Worm (Caenorhabditis elegans) whole organism, L3 larva: Measurements from ENCODE around the gene glod-4.
A peak's percentile ranks its signal among the peaks of the same experiment; 100 is the strongest.

Experiments used
- R02D3.7 ChIP-seq: fragments of 150-350 bp; optimal IDR thresholded peaks from 2 replicates; lab custom pipeline; 2014; ENCODE audit warnings: missing biosample characterization, missing genetic modification characterization
- ZK546.5 ChIP-seq: sonication (generic microtip); optimal IDR thresholded peaks from 2 replicates; lab custom pipeline; 2017; ENCODE audit warnings: missing biosample characterization, missing genetic modification characterization
- aly-2 ChIP-seq: fragments of 150-350 bp; optimal IDR thresholded peaks from 2 replicates; lab custom pipeline; 2014; ENCODE audit warnings: missing biosample characterization, missing genetic modification characterization
- ama-1 ChIP-seq: fragments of 150-350 bp; optimal IDR thresholded peaks from 2 replicates; lab custom pipeline; 2018
- ceh-16 ChIP-seq: sonication (generic microtip); optimal IDR thresholded peaks from 2 replicates; lab custom pipeline; 2017; ENCODE audit warnings: missing biosample characterization, missing genetic modification characterization
- ceh-28 ChIP-seq: fragments of 150-350 bp; optimal IDR thresholded peaks from 2 replicates; lab custom pipeline; 2014; ENCODE audit warnings: missing biosample characterization, missing genetic modification reagents, missing genetic modification characterization
- ceh-82 ChIP-seq: fragments of 150-350 bp; optimal IDR thresholded peaks from 2 replicates; lab custom pipeline; 2014; ENCODE audit warnings: missing biosample characterization, missing genetic modification characterization
- ceh-9 ChIP-seq: sonication (generic microtip); optimal IDR thresholded peaks from 2 replicates; lab custom pipeline; 2018; ENCODE audit warnings: missing biosample characterization, missing genetic modification characterization
- daf-12 ChIP-seq: fragments of 150-350 bp; optimal IDR thresholded peaks from 2 replicates; lab custom pipeline; 2014; ENCODE audit warnings: missing biosample characterization, missing genetic modification reagents, missing genetic modification characterization
- egl-5 ChIP-seq: fragments of 150-350 bp; optimal IDR thresholded peaks from 2 replicates; lab custom pipeline; 2017; ENCODE audit warnings: missing biosample characterization, missing genetic modification reagents, missing genetic modification characterization, inconsistent platforms
- elt-1 ChIP-seq: fragments of 150-350 bp; optimal IDR thresholded peaks from 2 replicates; lab custom pipeline; 2014; ENCODE audit warnings: missing biosample characterization, missing genetic modification characterization
- elt-2 ChIP-seq: sonication (generic microtip); optimal IDR thresholded peaks from 2 replicates; lab custom pipeline; 2016; ENCODE audit warnings: missing genetic modification reagents, mild to moderate bottlenecking, missing genetic modification characterization, missing compliant biosample characterization
- elt-3 ChIP-seq, 3 experiments: fragments of 150-350 bp in 1 of 3; sonication (generic microtip) in 2 of 3; optimal IDR thresholded peaks; 2 replicates in 2 of 3; 4 replicates in 1 of 3; lab custom pipeline; 2014 to 2017; ENCODE audit warnings: missing biosample characterization in 3 of 3, missing genetic modification characterization in 3 of 3
- fkh-10 ChIP-seq: sonication (generic microtip); optimal IDR thresholded peaks from 2 replicates; lab custom pipeline; 2017; ENCODE audit warnings: missing biosample characterization, missing genetic modification reagents, missing genetic modification characterization
- fkh-2 ChIP-seq: fragments of 150-350 bp; optimal IDR thresholded peaks from 2 replicates; lab custom pipeline; 2014; ENCODE audit warnings: missing biosample characterization, missing genetic modification reagents, missing genetic modification characterization
- fos-1 ChIP-seq: fragments of 150-350 bp; optimal IDR thresholded peaks from 2 replicates; lab custom pipeline; 2014; ENCODE audit warnings: missing biosample characterization, missing genetic modification characterization
- hmg-11 ChIP-seq: sonication (generic microtip); optimal IDR thresholded peaks from 2 replicates; lab custom pipeline; 2016; ENCODE audit warnings: missing genetic modification characterization, missing compliant biosample characterization
- jun-1 ChIP-seq: fragments of 150-350 bp; optimal IDR thresholded peaks from 2 replicates; lab custom pipeline; 2014; ENCODE audit warnings: missing biosample characterization, missing genetic modification reagents, missing genetic modification characterization
- lin-15B ChIP-seq: fragments of 150-350 bp; optimal IDR thresholded peaks from 2 replicates; lab custom pipeline; 2014; ENCODE audit warnings: missing biosample characterization, missing genetic modification characterization
- lin-39 ChIP-seq: fragments of 150-350 bp; optimal IDR thresholded peaks from 2 replicates; lab custom pipeline; 2018; ENCODE audit warnings: missing biosample characterization, missing genetic modification reagents, missing genetic modification characterization
- lsy-12 ChIP-seq: sonication (generic microtip); optimal IDR thresholded peaks from 2 replicates; lab custom pipeline; 2016; ENCODE audit warnings: mild to moderate bottlenecking, missing genetic modification characterization, missing compliant biosample characterization
- mdl-1 ChIP-seq: fragments of 150-350 bp; optimal IDR thresholded peaks from 2 replicates; lab custom pipeline; 2014; ENCODE audit warnings: missing biosample characterization, missing genetic modification characterization
- mml-1 ChIP-seq: fragments of 150-350 bp; sonication (generic microtip); optimal IDR thresholded peaks from 3 replicates; lab custom pipeline; 2014; ENCODE audit warnings: missing biosample characterization, missing genetic modification characterization
- nfya-1 ChIP-seq: sonication (generic microtip); optimal IDR thresholded peaks from 2 replicates; lab custom pipeline; 2017; ENCODE audit warnings: missing genetic modification characterization, mild to moderate bottlenecking, missing compliant biosample characterization, antibody characterized with exemption, moderate library complexity; ENCODE audit not compliant: insufficient read depth
- nhr-11 ChIP-seq: fragments of 150-350 bp; optimal IDR thresholded peaks from 2 replicates; lab custom pipeline; 2014; ENCODE audit warnings: missing biosample characterization, missing genetic modification characterization
- nhr-23 ChIP-seq: fragments of 150-350 bp; optimal IDR thresholded peaks from 2 replicates; lab custom pipeline; 2014; ENCODE audit warnings: missing biosample characterization, missing genetic modification reagents, missing genetic modification characterization
- nhr-237 ChIP-seq: fragments of 150-350 bp; optimal IDR thresholded peaks from 2 replicates; lab custom pipeline; 2014; ENCODE audit warnings: missing biosample characterization, missing genetic modification characterization
- nhr-25 ChIP-seq: sonication (generic microtip); optimal IDR thresholded peaks from 2 replicates; lab custom pipeline; 2017; ENCODE audit warnings: missing biosample characterization, missing genetic modification characterization
- nhr-28 ChIP-seq: fragments of 150-350 bp; optimal IDR thresholded peaks from 2 replicates; lab custom pipeline; 2014; ENCODE audit warnings: missing biosample characterization, missing genetic modification characterization
- nhr-43 ChIP-seq: sonication (generic microtip); optimal IDR thresholded peaks from 2 replicates; lab custom pipeline; 2016; ENCODE audit warnings: mild to moderate bottlenecking, missing genetic modification characterization, missing compliant biosample characterization; ENCODE audit not compliant: poor library complexity, severe bottlenecking
- nhr-67 ChIP-seq: fragments of 150-350 bp; optimal IDR thresholded peaks from 2 replicates; lab custom pipeline; 2014; ENCODE audit warnings: missing biosample characterization, missing genetic modification characterization
- nhr-76 ChIP-seq: fragments of 150-350 bp; sonication (generic microtip); optimal IDR thresholded peaks from 5 replicates; lab custom pipeline; 2014; ENCODE audit warnings: missing biosample characterization, missing genetic modification characterization
- nhr-77 ChIP-seq: fragments of 150-350 bp; optimal IDR thresholded peaks from 2 replicates; lab custom pipeline; 2014; ENCODE audit warnings: missing biosample characterization, missing genetic modification characterization
- pha-4 ChIP-seq: fragments of 150-350 bp; optimal IDR thresholded peaks from 2 replicates; lab custom pipeline; 2014; ENCODE audit warnings: missing biosample characterization, missing genetic modification reagents, missing genetic modification characterization
- pqm-1 ChIP-seq: fragments of 150-350 bp; optimal IDR thresholded peaks from 2 replicates; lab custom pipeline; 2017; ENCODE audit warnings: missing biosample characterization, missing genetic modification characterization, inconsistent platforms
- sea-2 ChIP-seq: fragments of 150-350 bp; sonication (generic microtip); optimal IDR thresholded peaks from 4 replicates; lab custom pipeline; 2014; ENCODE audit warnings: missing biosample characterization, missing genetic modification reagents, missing genetic modification characterization
- skn-1 ChIP-seq: fragments of 150-350 bp; optimal IDR thresholded peaks from 2 replicates; lab custom pipeline; 2014; ENCODE audit warnings: missing biosample characterization, missing genetic modification characterization
- snpc-4 ChIP-seq: fragments of 150-350 bp; optimal IDR thresholded peaks from 2 replicates; lab custom pipeline; 2014; ENCODE audit warnings: missing biosample characterization, missing genetic modification characterization
- tbx-2 ChIP-seq: sonication (generic microtip); optimal IDR thresholded peaks from 2 replicates; lab custom pipeline; 2016; ENCODE audit warnings: mild to moderate bottlenecking, missing genetic modification characterization, missing compliant biosample characterization
- unc-39 ChIP-seq: sonication (generic microtip); optimal IDR thresholded peaks from 4 replicates; lab custom pipeline; 2017; ENCODE audit warnings: missing biosample characterization, missing genetic modification characterization
- unc-62 ChIP-seq: fragments of 150-350 bp; sonication (generic microtip); optimal IDR thresholded peaks from 4 replicates; lab custom pipeline; 2014; ENCODE audit warnings: missing biosample characterization, missing genetic modification reagents, missing genetic modification characterization
- zag-1 ChIP-seq: fragments of 150-350 bp; optimal IDR thresholded peaks from 2 replicates; lab custom pipeline; 2014; ENCODE audit warnings: missing biosample characterization, missing genetic modification characterization
- ztf-4 ChIP-seq: fragments of 150-350 bp; optimal IDR thresholded peaks from 2 replicates; lab custom pipeline; 2014; ENCODE audit warnings: missing biosample characterization, missing genetic modification characterization

The glod-4 gene

DNA sequence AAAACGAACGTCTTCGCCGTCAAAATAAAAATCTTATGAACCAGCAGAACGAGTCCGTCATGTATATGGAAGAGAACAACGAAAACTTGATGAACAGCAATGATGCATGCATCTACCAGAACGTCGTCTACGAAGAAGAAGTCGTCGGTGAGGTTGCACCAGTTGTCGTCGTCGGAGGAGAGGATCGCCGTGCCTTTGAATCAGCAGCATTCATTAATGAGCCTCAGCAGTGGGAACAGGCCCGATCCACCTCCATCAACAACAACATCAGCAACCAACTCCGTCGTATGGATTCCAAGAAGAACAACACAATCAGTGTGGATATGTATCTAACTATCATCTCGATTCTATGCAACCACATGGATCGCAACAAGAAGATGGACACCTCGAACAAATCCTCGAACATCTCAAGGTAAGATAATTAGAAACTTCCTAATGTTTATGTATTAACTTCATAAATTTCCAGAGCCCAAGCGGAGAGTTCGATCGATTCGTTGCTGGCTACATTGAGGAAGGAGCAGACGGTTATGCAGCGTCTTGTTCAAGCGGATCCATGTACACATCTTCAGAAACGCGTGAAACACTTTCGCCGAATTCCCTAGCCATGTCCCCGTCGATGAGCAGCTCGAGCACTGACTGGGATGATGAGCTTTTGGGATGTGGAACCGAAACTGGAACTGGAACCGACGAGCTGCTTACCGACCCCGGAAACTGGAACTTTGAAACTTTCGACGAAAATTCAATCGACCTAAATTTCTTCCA lies 41.1 kb downstream of the glod-4 start:
- TF ChIP-seq aly-2 (tag; lab: Kevin White, UChicago) (no peak), nfya-1 (tag; lab: Kevin White, UChicago) (no peak), nhr-23 (tag; lab: Kevin White, UChicago) (peak; percentile 1), nhr-11 (tag; lab: Kevin White, UChicago) (no peak), lsy-12 (no peak), snpc-4 (tag; lab: Kevin White, UChicago) (no peak), unc-39 (tag; lab: Kevin White, UChicago) (no peak), skn-1 (tag; lab: Kevin White, UChicago) (no peak), ama-1 (peak; percentile 52), fkh-2 (no peak)

- peak; percentile 60 for TF ChIP-seq nhr-23 (tag; lab: Kevin White, UChicago)
- TF ChIP-seq hmg-11 (tag; lab: Kevin White, UChicago), result peak; percentile 47
- TF ChIP-seq nfya-1 (tag; lab: Kevin White, UChicago), result peak; percentile 56
- TF ChIP-seq ceh-82 (tag; lab: Kevin White, UChicago), result peak; percentile 46
- peak; percentile 31 for TF ChIP-seq R02D3.7
- TF ChIP-seq nhr-25 (tag; lab: Kevin White, UChicago), result peak; percentile 38
- TF ChIP-seq unc-62 (GFP tag; lab: Kevin White, UChicago), result no peak
- peak; percentile 49 for TF ChIP-seq daf-12 (tag; lab: Kevin White, UChicago)
- TF ChIP-seq pqm-1 (tag; lab: Kevin White, UChicago), result peak; percentile 30
- peak; percentile 56 for TF ChIP-seq ceh-28 (tag; lab: Kevin White, UChicago)
- TF ChIP-seq tbx-2, result peak; percentile 87
- TF ChIP-seq egl-5 (tag; lab: Kevin White, UChicago), result no peak
- TF ChIP-seq nhr-77 (tag; lab: Kevin White, UChicago), result peak; percentile 46
- peak; percentile 84 for TF ChIP-seq nhr-43 (tag; lab: Kevin White, UChicago)
- peak; percentile 58 for TF ChIP-seq elt-2 (tag; lab: Kevin White, UChicago)
- no peak for TF ChIP-seq elt-3 (tag; optimal IDR thresholded peaks at IDR 0.05; lab: Kevin White, UChicago)
- peak; percentile 60 for TF ChIP-seq ztf-4
- peak; percentile 36 for TF ChIP-seq pha-4 (tag; lab: Kevin White, UChicago)
- TF ChIP-seq ama-1, result peak; percentile 95
- TF ChIP-seq aly-2 (tag; lab: Kevin White, UChicago), result peak; percentile 33
- no peak for TF ChIP-seq nhr-28 (tag; lab: Kevin White, UChicago)
- TF ChIP-seq jun-1 (tag; lab: Kevin White, UChicago), result peak; percentile 34
- TF ChIP-seq lsy-12, result peak; percentile 74
- no peak for TF ChIP-seq nhr-67 (tag; lab: Kevin White, UChicago)
Measured at ce11 chrIII:4195306-4196008, 42.1 kb downstream of the glod-4 start.

ce11 chrIII:4196301-4196987 lies 43.0 kb downstream of the glod-4 start:
- TF ChIP-seq ZK546.5 (tag; lab: Kevin White, UChicago) (no peak), ztf-4 (no peak), nhr-76 (tag; lab: Kevin White, UChicago) (no peak), nfya-1 (tag; lab: Kevin White, UChicago) (peak; percentile 84), fos-1 (tag; lab: Kevin White, UChicago) (no peak), nhr-237 (tag; lab: Kevin White, UChicago) (no peak), snpc-4 (tag; lab: Kevin White, UChicago) (peak; percentile 46), elt-1 (tag; lab: Kevin White, UChicago) (no peak), skn-1 (tag; lab: Kevin White, UChicago) (peak; percentile 21), elt-2 (tag; lab: Kevin White, UChicago) (no peak), pqm-1 (tag; lab: Kevin White, UChicago) (no peak), nhr-28 (tag; lab: Kevin White, UChicago) (no peak), mml-1 (tag; lab: Kevin White, UChicago) (no peak), egl-5 (tag; lab: Kevin White, UChicago) (peak; percentile 20), nhr-25 (tag; lab: Kevin White, UChicago) (peak; percentile 58), nhr-77 (tag; lab: Kevin White, UChicago) (no peak), tbx-2 (no peak), fkh-10 (peak; percentile 6), ceh-16 (tag; lab: Kevin White, UChicago) (no peak), ceh-82 (tag; lab: Kevin White, UChicago) (no peak), ceh-28 (tag; lab: Kevin White, UChicago) (no peak), pha-4 (tag; lab: Kevin White, UChicago) (peak; percentile 73), nhr-67 (tag; lab: Kevin White, UChicago) (no peak), mdl-1 (tag; lab: Kevin White, UChicago) (peak; percentile 85), sea-2 (no peak), unc-39 (tag; lab: Kevin White, UChicago) (no peak), zag-1 (tag; lab: Kevin White, UChicago) (no peak), lin-15B (tag; lab: Kevin White, UChicago) (peak; percentile 75), lin-39 (tag; lab: Kevin White, UChicago) (peak; percentile 60), ceh-9 (tag; lab: Kevin White, UChicago) (no peak), nhr-23 (tag; lab: Kevin White, UChicago) (no peak)
